Worm (Caenorhabditis elegans) whole organism, L4/young adult: ENCODE data around the gene col-80.

Source experiments
- W03F9.2 ChIP-seq: fragments of 150-350 bp; optimal IDR thresholded peaks from 2 replicates; lab custom pipeline; 2014; ENCODE audit warnings: missing biosample characterization, missing genetic modification characterization
- dao-5 ChIP-seq: sonication (generic microtip); optimal IDR thresholded peaks from 2 replicates; lab custom pipeline; 2016; ENCODE audit warnings: missing genotype, missing genetic modification characterization, moderate library complexity, missing compliant biosample characterization
- him-1 ChIP-seq: sonication (generic microtip); optimal IDR thresholded peaks from 2 replicates; lab custom pipeline; 2016; ENCODE audit warnings: missing genotype, missing genetic modification reagents, missing genetic modification characterization, missing compliant biosample characterization

DNA sequence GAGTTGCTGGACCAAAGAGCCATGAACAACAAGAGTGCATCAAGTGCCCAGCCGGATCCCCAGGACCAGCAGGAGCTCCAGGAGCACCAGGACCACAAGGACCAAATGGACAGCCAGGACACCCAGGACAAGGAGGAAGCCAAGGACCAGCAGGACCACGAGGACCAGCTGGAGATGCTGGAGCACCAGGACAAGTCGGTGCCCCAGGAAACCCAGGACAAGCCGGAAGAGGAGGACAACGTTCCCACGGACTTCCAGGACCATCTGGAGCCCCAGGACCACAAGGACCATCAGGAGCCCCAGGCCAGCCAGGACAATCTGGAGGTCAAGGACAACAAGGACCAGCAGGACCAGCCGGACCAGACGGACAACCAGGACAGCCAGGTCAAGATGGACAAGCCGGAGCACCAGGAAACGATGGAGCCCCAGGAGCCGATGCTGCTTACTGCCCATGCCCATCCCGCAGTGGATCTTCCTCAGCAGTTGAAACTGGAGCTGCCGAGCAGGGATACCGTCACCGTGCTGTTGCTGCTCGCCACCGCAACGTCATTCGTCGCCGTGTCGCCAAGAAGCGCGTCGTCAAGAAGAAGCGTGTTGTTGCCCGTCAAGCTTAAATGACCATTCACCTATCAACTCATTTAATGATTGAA lies 1.5 kb upstream of the col-80 start:
- TF ChIP-seq him-1 (no peak), W03F9.2 (no peak), dao-5 (no peak)
